ENCODE assay signal across 1 fruit fly cellular context in genomic region chr2L:15432260-15432659, dm6.
A peak's percentile ranks its signal among the peaks of the same experiment; 100 is the strongest.
TF ChIP-seq lines count a peak whose summit lies in the region.

No protein-coding gene starts in this region.

TF ChIP-seq in whole organism, embryonic, 481 proteins besides CTCF, POLR2A, EP300 and RAD21 (continued from another document and continues in another):
- no peak for TF ChIP-seq Mrtf (GFP tag; IDR thresholded peaks at IDR 0.05; lab: Robert Waterston, UW)
- TF ChIP-seq Tbp (GFP tag; optimal IDR thresholded peaks at IDR 0.05; lab: Kevin White, UChicago), result no peak
- peak; percentile 8; the same call in 1 of the 2 replicates for TF ChIP-seq vvl (GFP tag; IDR thresholded peaks at IDR 0.05; lab: Robert Waterston, UW)
- TF ChIP-seq CG10274 (GFP tag; optimal IDR thresholded peaks at IDR 0.05; lab: Kevin White, UChicago), result no peak
- no peak for TF ChIP-seq sc (optimal IDR thresholded peaks at IDR 0.05; lab: Kevin White, UChicago)
- peak; percentile 11 for TF ChIP-seq sc (GFP tag; optimal IDR thresholded peaks at IDR 0.05; lab: Kevin White, UChicago)
- TF ChIP-seq Sox102F (GFP tag; optimal IDR thresholded peaks at IDR 0.05; lab: Kevin White, UChicago), result peak; percentile 46
- no peak for TF ChIP-seq tgo (GFP tag; IDR thresholded peaks at IDR 0.05; lab: Robert Waterston, UW)
- no peak for TF ChIP-seq CG5180 (GFP tag; optimal IDR thresholded peaks at IDR 0.05; lab: Kevin White, UChicago)
- no peak for TF ChIP-seq GATAe (GFP tag; conservative IDR thresholded peaks at IDR 0.05; lab: Robert Waterston, UW)
- no peak for TF ChIP-seq ftz-f1 (GFP tag; optimal IDR thresholded peaks at IDR 0.05; lab: Kevin White, UChicago)
- no peak for TF ChIP-seq gfzf (GFP tag; optimal IDR thresholded peaks at IDR 0.05; lab: Kevin White, UChicago)
- no peak for TF ChIP-seq Trl (optimal IDR thresholded peaks at IDR 0.05; lab: Kevin White, UChicago)
- TF ChIP-seq Trl (GFP tag; optimal IDR thresholded peaks at IDR 0.05; lab: Kevin White, UChicago), result peak; percentile 43
- no peak for TF ChIP-seq so (GFP tag; IDR thresholded peaks at IDR 0.05; lab: Robert Waterston, UW)
- TF ChIP-seq CG14710 (tag; optimal IDR thresholded peaks at IDR 0.05; lab: Kevin White, UChicago), result peak; percentile 49
- no peak for TF ChIP-seq CG11723 (GFP tag; optimal IDR thresholded peaks at IDR 0.05; lab: Kevin White, UChicago)
- peak; percentile 20; the same call in 1 of the 3 replicates for TF ChIP-seq croc (GFP tag; conservative IDR thresholded peaks at IDR 0.05; lab: Robert Waterston, UW)
- TF ChIP-seq CG8765 (GFP tag; IDR thresholded peaks at IDR 0.05; lab: Robert Waterston, UW), result peak; percentile 39; the same call in 1 of the 2 replicates
- TF ChIP-seq CG15479 (GFP tag; optimal IDR thresholded peaks at IDR 0.05; lab: Kevin White, UChicago), result no peak
- TF ChIP-seq CG7786 (GFP tag; optimal IDR thresholded peaks at IDR 0.05; lab: Kevin White, UChicago), result peak; percentile 30
- no peak for TF ChIP-seq CG12942 (GFP tag; optimal IDR thresholded peaks at IDR 0.05; lab: Kevin White, UChicago)
- no peak for TF ChIP-seq CG10431 (GFP tag; optimal IDR thresholded peaks at IDR 0.05; lab: Kevin White, UChicago)
- no peak for TF ChIP-seq Dbx (GFP tag; IDR thresholded peaks at IDR 0.05; lab: Robert Waterston, UW)
- no peak for TF ChIP-seq CG2875 (GFP tag; optimal IDR thresholded peaks at IDR 0.05; lab: Kevin White, UChicago)
- no peak for TF ChIP-seq Neu2 (GFP tag; optimal IDR thresholded peaks at IDR 0.05; lab: Kevin White, UChicago; ENCODE audit: borderline replicate concordance)
- TF ChIP-seq esg (GFP tag; conservative IDR thresholded peaks at IDR 0.05; lab: Robert Waterston, UW), result 0 out of 2 replicates have a peak, but pooled peaks have one; percentile 21
- peak; percentile 29 for TF ChIP-seq Ssrp (tag; optimal IDR thresholded peaks at IDR 0.05; lab: Kevin White, UChicago)
- no peak for TF ChIP-seq Dref (GFP tag; IDR thresholded peaks at IDR 0.05; lab: Robert Waterston, UW)
- TF ChIP-seq CG31441 (GFP tag; IDR thresholded peaks at IDR 0.05; lab: Robert Waterston, UW), result 0 out of 2 replicates have a peak, but pooled peaks have one; percentile 35
- TF ChIP-seq CG18262 (tag; optimal IDR thresholded peaks at IDR 0.05; lab: Kevin White, UChicago), result peak; percentile 71
- peak; percentile 26 for TF ChIP-seq grau (tag; optimal IDR thresholded peaks at IDR 0.05; lab: Kevin White, UChicago)
- TF ChIP-seq dmrt99B (tag; optimal IDR thresholded peaks at IDR 0.05; lab: Kevin White, UChicago), result peak; percentile 36
- TF ChIP-seq CG3726 (GFP tag; IDR thresholded peaks at IDR 0.05; lab: Robert Waterston, UW), result 0 out of 3 replicates have a peak, but pooled peaks have one; percentile 50
- peak; percentile 47; the same call in 2 of the 3 replicates for TF ChIP-seq row (GFP tag; IDR thresholded peaks at IDR 0.05; lab: Robert Waterston, UW)
- no peak for TF ChIP-seq D (optimal IDR thresholded peaks at IDR 0.05; lab: Kevin White, UChicago)
- TF ChIP-seq D (GFP tag; optimal IDR thresholded peaks at IDR 0.05; lab: Kevin White, UChicago), result peak; percentile 47
- TF ChIP-seq fd102C (GFP tag; optimal IDR thresholded peaks at IDR 0.05; lab: Kevin White, UChicago), result peak; percentile 23
- no peak for TF ChIP-seq sd (tag; optimal IDR thresholded peaks at IDR 0.05; lab: Kevin White, UChicago)
- no peak for TF ChIP-seq CG11696 (GFP tag; IDR thresholded peaks at IDR 0.05; lab: Robert Waterston, UW)
- TF ChIP-seq ttk (GFP tag; IDR thresholded peaks at IDR 0.05; lab: Robert Waterston, UW), result peak; percentile 33; the same call in 1 of the 2 replicates
- peak; percentile 4 to 13 for TF ChIP-seq dpn (GFP tag; optimal IDR thresholded peaks at IDR 0.05; lab: Kevin White, UChicago)
- peak; percentile 4 for TF ChIP-seq stwl (tag; optimal IDR thresholded peaks at IDR 0.05; lab: Kevin White, UChicago)
- no peak for TF ChIP-seq h (optimal IDR thresholded peaks at IDR 0.05; lab: Kevin White, UChicago)
- peak; percentile 20 for TF ChIP-seq NC2β (GFP tag; optimal IDR thresholded peaks at IDR 0.05; lab: Kevin White, UChicago)
- TF ChIP-seq CG9609 (GFP tag; optimal IDR thresholded peaks at IDR 0.05; lab: Kevin White, UChicago), result no peak
- peak; percentile 63 for TF ChIP-seq gem (tag; optimal IDR thresholded peaks at IDR 0.05; lab: Kevin White, UChicago)
- no peak for TF ChIP-seq Dad (GFP tag; optimal IDR thresholded peaks at IDR 0.05; lab: Kevin White, UChicago)
- TF ChIP-seq Adf1 (GFP tag; IDR thresholded peaks at IDR 0.05; lab: Robert Waterston, UW), result no peak
- no peak for TF ChIP-seq MESR4 (GFP tag; optimal IDR thresholded peaks at IDR 0.05; lab: Kevin White, UChicago)
- peak; percentile 43 for TF ChIP-seq Blimp-1 (GFP tag; optimal IDR thresholded peaks at IDR 0.05; lab: Kevin White, UChicago)
- TF ChIP-seq Abd-B (GFP tag; optimal IDR thresholded peaks at IDR 0.05; lab: Kevin White, UChicago), result no peak
- peak in 1 of 3 experiments; percentile 53 for TF ChIP-seq lola (GFP tag; optimal IDR thresholded peaks at IDR 0.05; lab: Kevin White, UChicago)
- TF ChIP-seq jing (GFP tag; optimal IDR thresholded peaks at IDR 0.05; lab: Kevin White, UChicago), result no peak
- TF ChIP-seq CG2678 (tag; optimal IDR thresholded peaks at IDR 0.05; lab: Kevin White, UChicago), result peak; percentile 43
- TF ChIP-seq tio (GFP tag; optimal IDR thresholded peaks at IDR 0.05; lab: Kevin White, UChicago), result no peak
- no peak for TF ChIP-seq Dek (tag; optimal IDR thresholded peaks at IDR 0.05; lab: Kevin White, UChicago)
- TF ChIP-seq her (GFP tag; optimal IDR thresholded peaks at IDR 0.05; lab: Kevin White, UChicago), result no peak
- TF ChIP-seq E2f1 (GFP tag; IDR thresholded peaks at IDR 0.05; lab: Robert Waterston, UW), result peak; percentile 28; the same call in 1 of the 2 replicates
- TF ChIP-seq ci (GFP tag; IDR thresholded peaks at IDR 0.05; lab: Robert Waterston, UW), result peak; percentile 50; the same call in 2 of the 3 replicates
- TF ChIP-seq grn (GFP tag; optimal IDR thresholded peaks at IDR 0.05; lab: Kevin White, UChicago), result no peak
- TF ChIP-seq Fer2 (tag; optimal IDR thresholded peaks at IDR 0.05; lab: Kevin White, UChicago), result no peak
- TF ChIP-seq Opbp (GFP tag; IDR thresholded peaks at IDR 0.05; lab: Robert Waterston, UW; ENCODE audit: partially characterized antibody), result no peak
- peak; percentile 33 for TF ChIP-seq gsb-n (tag; optimal IDR thresholded peaks at IDR 0.05; lab: Kevin White, UChicago)
- no peak for TF ChIP-seq NFAT (GFP tag; IDR thresholded peaks at IDR 0.05; lab: Robert Waterston, UW)
- peak; percentile 46; the same call in 1 of the 2 replicates for TF ChIP-seq CG17328 (GFP tag; IDR thresholded peaks at IDR 0.05; lab: Robert Waterston, UW)
- no peak for TF ChIP-seq CG18619 (GFP tag; optimal IDR thresholded peaks at IDR 0.05; lab: Kevin White, UChicago)
- no peak for TF ChIP-seq Rx (GFP tag; IDR thresholded peaks at IDR 0.05; lab: Robert Waterston, UW)
- TF ChIP-seq dmrt11E (tag; optimal IDR thresholded peaks at IDR 0.05; lab: Kevin White, UChicago), result peak; percentile 71
- peak; percentile 51 for TF ChIP-seq CG15696 (tag; optimal IDR thresholded peaks at IDR 0.05; lab: Kevin White, UChicago)
- no peak for TF ChIP-seq gce (GFP tag; IDR thresholded peaks at IDR 0.05; lab: Robert Waterston, UW)
- TF ChIP-seq gro (GFP tag; optimal IDR thresholded peaks at IDR 0.05; lab: Kevin White, UChicago), result no peak
- TF ChIP-seq CG17359 (tag; optimal IDR thresholded peaks at IDR 0.05; lab: Kevin White, UChicago), result no peak
- TF ChIP-seq CG17385 (GFP tag; optimal IDR thresholded peaks at IDR 0.05; lab: Kevin White, UChicago), result peak; percentile 12
- no peak for TF ChIP-seq sima (GFP tag; optimal IDR thresholded peaks at IDR 0.05; lab: Kevin White, UChicago)
- TF ChIP-seq CG6254 (GFP tag; optimal IDR thresholded peaks at IDR 0.05; lab: Kevin White, UChicago), result peak; percentile 22
- no peak for TF ChIP-seq CG18011 (GFP tag; optimal IDR thresholded peaks at IDR 0.05; lab: Kevin White, UChicago)
- no peak for TF ChIP-seq Nf-YC (tag; optimal IDR thresholded peaks at IDR 0.05; lab: Kevin White, UChicago)
- peak; percentile 6 for TF ChIP-seq CG9817 (tag; optimal IDR thresholded peaks at IDR 0.05; lab: Kevin White, UChicago)
- peak; percentile 31 for TF ChIP-seq lab (GFP tag; optimal IDR thresholded peaks at IDR 0.05; lab: Kevin White, UChicago)
- TF ChIP-seq hkb (optimal IDR thresholded peaks at IDR 0.05; lab: Kevin White, UChicago), result no peak
- 0 out of 2 replicates have a peak, but pooled peaks have one; percentile 17 for TF ChIP-seq hkb (GFP tag; IDR thresholded peaks at IDR 0.05; lab: Robert Waterston, UW)
- no peak for TF ChIP-seq H2.0 (GFP tag; IDR thresholded peaks at IDR 0.05; lab: Robert Waterston, UW)
- TF ChIP-seq crol (GFP tag; IDR thresholded peaks at IDR 0.05; lab: Robert Waterston, UW), result no peak
- TF ChIP-seq cato (GFP tag; optimal IDR thresholded peaks at IDR 0.05; lab: Kevin White, UChicago; ENCODE audit: borderline replicate concordance), result no peak
- TF ChIP-seq CG12391 (tag; optimal IDR thresholded peaks at IDR 0.05; lab: Kevin White, UChicago), result peak; percentile 62
- TF ChIP-seq CG16813 (GFP tag; IDR thresholded peaks at IDR 0.05; lab: Robert Waterston, UW; ENCODE audit: partially characterized antibody), result no peak
- no peak for TF ChIP-seq wdn (GFP tag; IDR thresholded peaks at IDR 0.05; lab: Robert Waterston, UW)
- TF ChIP-seq dan (GFP tag; IDR thresholded peaks at IDR 0.05; lab: Robert Waterston, UW), result no peak
- no peak for TF ChIP-seq zen2 (GFP tag; IDR thresholded peaks at IDR 0.05; lab: Robert Waterston, UW; ENCODE audit: partially characterized antibody)
- TF ChIP-seq CG10979 (tag; optimal IDR thresholded peaks at IDR 0.05; lab: Kevin White, UChicago), result peak; percentile 72
- peak; percentile 71 for TF ChIP-seq Xrp1 (GFP tag; IDR thresholded peaks at IDR 0.05; lab: Robert Waterston, UW)
- peak; percentile 7 for TF ChIP-seq CoRest (tag; optimal IDR thresholded peaks at IDR 0.05; lab: Kevin White, UChicago)
- no peak for TF ChIP-seq CG11085 (GFP tag; IDR thresholded peaks at IDR 0.05; lab: Robert Waterston, UW)
- TF ChIP-seq cas (GFP tag; IDR thresholded peaks at IDR 0.05; lab: Robert Waterston, UW), result no peak
- no peak for TF ChIP-seq CG4707 (GFP tag; optimal IDR thresholded peaks at IDR 0.05; lab: Kevin White, UChicago)
- TF ChIP-seq da (GFP tag; optimal IDR thresholded peaks at IDR 0.05; lab: Kevin White, UChicago), result peak; percentile 17
- TF ChIP-seq Aef1 (GFP tag; IDR thresholded peaks at IDR 0.05; lab: Robert Waterston, UW), result 0 out of 3 replicates have a peak, but pooled peaks have one; percentile 30
- peak; percentile 6 for TF ChIP-seq Xbp1 (GFP tag; optimal IDR thresholded peaks at IDR 0.05; lab: Kevin White, UChicago)
- peak; percentile 18 for TF ChIP-seq chn (GFP tag; optimal IDR thresholded peaks at IDR 0.05; lab: Kevin White, UChicago)
- TF ChIP-seq CG1602 (GFP tag; optimal IDR thresholded peaks at IDR 0.05; lab: Kevin White, UChicago), result peak; percentile 10
- peak; percentile 35 for TF ChIP-seq fd96Cb (tag; optimal IDR thresholded peaks at IDR 0.05; lab: Kevin White, UChicago)
- peak; percentile 10 for TF ChIP-seq ac (GFP tag; optimal IDR thresholded peaks at IDR 0.05; lab: Kevin White, UChicago)
- TF ChIP-seq CG17829 (tag; optimal IDR thresholded peaks at IDR 0.05; lab: Kevin White, UChicago), result peak; percentile 48
- no peak for TF ChIP-seq Chrac-16 (GFP tag; optimal IDR thresholded peaks at IDR 0.05; lab: Kevin White, UChicago)
- TF ChIP-seq CG13287 (GFP tag; IDR thresholded peaks at IDR 0.05; lab: Robert Waterston, UW; ENCODE audit: partially characterized antibody), result no peak
- TF ChIP-seq CG6854 (GFP tag; optimal IDR thresholded peaks at IDR 0.05; lab: Kevin White, UChicago), result no peak
- peak; percentile 67 for TF ChIP-seq ara (GFP tag; IDR thresholded peaks at IDR 0.05; lab: Robert Waterston, UW)
- no peak for TF ChIP-seq br (optimal IDR thresholded peaks at IDR 0.05; lab: Kevin White, UChicago)
- TF ChIP-seq pum (GFP tag; optimal IDR thresholded peaks at IDR 0.05; lab: Kevin White, UChicago), result peak; percentile 16
- peak; percentile 14 for TF ChIP-seq Spps (tag; optimal IDR thresholded peaks at IDR 0.05; lab: Kevin White, UChicago)
- peak; percentile 54 for TF ChIP-seq phol (tag; optimal IDR thresholded peaks at IDR 0.05; lab: Kevin White, UChicago)
- TF ChIP-seq CG5245 (GFP tag; optimal IDR thresholded peaks at IDR 0.05; lab: Kevin White, UChicago), result no peak
- TF ChIP-seq CG7839 (tag; optimal IDR thresholded peaks at IDR 0.05; lab: Kevin White, UChicago), result peak; percentile 60
- TF ChIP-seq CG8290 (GFP tag; optimal IDR thresholded peaks at IDR 0.05; lab: Kevin White, UChicago), result peak; percentile 40
- no peak for TF ChIP-seq CG8290 (tag; optimal IDR thresholded peaks at IDR 0.05; lab: Kevin White, UChicago)
- TF ChIP-seq CG10366 (GFP tag; IDR thresholded peaks at IDR 0.05; lab: Robert Waterston, UW), result peak; percentile 37; the same call in 1 of the 2 replicates
- no peak for TF ChIP-seq CG4282 (GFP tag; optimal IDR thresholded peaks at IDR 0.05; lab: Kevin White, UChicago)
- TF ChIP-seq NfI (GFP tag; optimal IDR thresholded peaks at IDR 0.05; lab: Kevin White, UChicago), result no peak
- 0 out of 2 replicates have a peak, but pooled peaks have one; percentile 32 for TF ChIP-seq Ptx1 (GFP tag; IDR thresholded peaks at IDR 0.05; lab: Robert Waterston, UW)
- TF ChIP-seq bsh (GFP tag; optimal IDR thresholded peaks at IDR 0.05; lab: Kevin White, UChicago), result peak in 1 of 2 experiments; percentile 68
- no peak for TF ChIP-seq corto (GFP tag; optimal IDR thresholded peaks at IDR 0.05; lab: Kevin White, UChicago)
- TF ChIP-seq CG10959 (GFP tag; IDR thresholded peaks at IDR 0.05; lab: Robert Waterston, UW), result peak; percentile 29; the same call in 1 of the 2 replicates
- TF ChIP-seq Hsf (GFP tag; optimal IDR thresholded peaks at IDR 0.05; lab: Kevin White, UChicago), result peak; percentile 8
- peak; percentile 16 for TF ChIP-seq bcd (GFP tag; optimal IDR thresholded peaks at IDR 0.05; lab: Kevin White, UChicago)
- no peak for TF ChIP-seq ewg (GFP tag; optimal IDR thresholded peaks at IDR 0.05; lab: Kevin White, UChicago)
- peak; percentile 42 for TF ChIP-seq sisA (GFP tag; IDR thresholded peaks at IDR 0.05; lab: Robert Waterston, UW)
- no peak for TF ChIP-seq HLHmδ (GFP tag; optimal IDR thresholded peaks at IDR 0.05; lab: Kevin White, UChicago)
- no peak for TF ChIP-seq tap (tag; optimal IDR thresholded peaks at IDR 0.05; lab: Kevin White, UChicago)
- TF ChIP-seq B-H2 (GFP tag; optimal IDR thresholded peaks at IDR 0.05; lab: Kevin White, UChicago), result no peak
- no peak for TF ChIP-seq BEAF-32 (GFP tag; optimal IDR thresholded peaks at IDR 0.05; lab: Kevin White, UChicago)
- peak; percentile 75 for TF ChIP-seq zfh1 (GFP tag; IDR thresholded peaks at IDR 0.05; lab: Robert Waterston, UW)
- TF ChIP-seq CG3407 (GFP tag; optimal IDR thresholded peaks at IDR 0.05; lab: Kevin White, UChicago), result no peak
